Fruit fly (Drosophila melanogaster) whole organism, embryonic: ENCODE measurements around the gene nuf.

Source experiments
- CG10979 ChIP-seq: fragments of 200-800 bp; sonication (Bioruptor generic); optimal IDR thresholded peaks from 2 replicates; lab custom pipeline; 2018; ENCODE audit warnings: missing biosample characterization, mild to moderate bottlenecking, missing genetic modification characterization, moderate library complexity
- CG11504 ChIP-seq: fragments of 200-800 bp; sonication (Bioruptor generic); optimal IDR thresholded peaks from 3 replicates; lab custom pipeline; 2019; ENCODE audit warnings: missing biosample characterization, mild to moderate bottlenecking, missing genetic modification characterization, moderate library complexity
- CG1233 ChIP-seq: fragments of 200-800 bp; sonication (Bioruptor generic); optimal IDR thresholded peaks from 4 replicates; lab custom pipeline; 2018; ENCODE audit warnings: missing biosample characterization, mild to moderate bottlenecking, missing genetic modification characterization
- CG14710 ChIP-seq: fragments of 200-800 bp; sonication (Bioruptor generic); optimal IDR thresholded peaks from 3 replicates; lab custom pipeline; 2019; ENCODE audit warnings: missing biosample characterization, mild to moderate bottlenecking, missing genetic modification characterization, moderate library complexity
- CG15479 ChIP-seq: fragments of 200-800 bp; sonication (Bioruptor generic); optimal IDR thresholded peaks from 3 replicates; lab custom pipeline; 2019; ENCODE audit warnings: missing biosample characterization, mild to moderate bottlenecking, missing genetic modification characterization, moderate library complexity
- CG1603 ChIP-seq: fragments of 200-800 bp; sonication (Bioruptor generic); optimal IDR thresholded peaks from 2 replicates; lab custom pipeline; 2019; ENCODE audit warnings: missing biosample characterization, mild to moderate bottlenecking, missing genetic modification characterization, moderate library complexity
- CG31441 ChIP-seq: fragments of 200-800 bp; sonication (Bioruptor generic); IDR thresholded peaks from 2 replicates; pipeline ENCODE4 v1.3.6; 2022; ENCODE audit warnings: missing biosample characterization, missing genetic modification characterization
- CG33557 ChIP-seq: fragments of 200-800 bp; sonication (Bioruptor generic); optimal IDR thresholded peaks from 2 replicates; lab custom pipeline; 2019; ENCODE audit warnings: missing biosample characterization, mild to moderate bottlenecking, missing genetic modification characterization, moderate library complexity
- CG34422 ChIP-seq: fragments of 200-800 bp; sonication (Bioruptor generic); IDR thresholded peaks from 3 replicates; pipeline ENCODE4 v1.3.6; 2022; ENCODE audit warnings: missing biosample characterization, missing genetic modification characterization
- CG42726 ChIP-seq: fragments of 200-800 bp; sonication (Bioruptor generic); IDR thresholded peaks from 2 replicates; pipeline ENCODE4 v1.3.6; 2022; ENCODE audit warnings: missing biosample characterization, missing genetic modification characterization; ENCODE audit not compliant: partially characterized antibody
- CG4707 ChIP-seq: fragments of 200-800 bp; sonication (Bioruptor generic); optimal IDR thresholded peaks from 2 replicates; lab custom pipeline; 2018; ENCODE audit warnings: missing biosample characterization, mild to moderate bottlenecking, missing genetic modification characterization, moderate library complexity
- CG6689 ChIP-seq: fragments of 200-800 bp; sonication (Bioruptor generic); IDR thresholded peaks from 2 replicates; pipeline ENCODE4 v1.3.6; 2022; ENCODE audit warnings: missing biosample characterization, missing genetic modification characterization
- CG6813 ChIP-seq: fragments of 200-800 bp; sonication (Bioruptor generic); optimal IDR thresholded peaks from 2 replicates; lab custom pipeline; 2017; ENCODE audit warnings: missing biosample characterization, missing genetic modification characterization, mild to moderate bottlenecking, moderate library complexity, missing genetic modification reagents
- CG7839 ChIP-seq: fragments of 200-800 bp; sonication (Bioruptor generic); optimal IDR thresholded peaks from 3 replicates; lab custom pipeline; 2018; ENCODE audit warnings: missing biosample characterization, mild to moderate bottlenecking, missing genetic modification characterization, moderate library complexity
- CG8388 ChIP-seq: fragments of 200-800 bp; sonication (Bioruptor generic); optimal IDR thresholded peaks from 2 replicates; lab custom pipeline; 2019; ENCODE audit warnings: missing biosample characterization, mild to moderate bottlenecking, missing genetic modification characterization, moderate library complexity
- CG8924 ChIP-seq: fragments of 200-800 bp; optimal IDR thresholded peaks from 3 replicates; lab custom pipeline; 2019; ENCODE audit warnings: missing biosample characterization, mild to moderate bottlenecking, missing genetic modification characterization, moderate library complexity
- CoRest ChIP-seq: fragments of 200-800 bp; sonication (Bioruptor generic); optimal IDR thresholded peaks from 3 replicates; lab custom pipeline; 2018; ENCODE audit warnings: missing biosample characterization, mild to moderate bottlenecking, missing genetic modification characterization, moderate library complexity
- D ChIP-seq, 2 experiments: fragments of 200-800 bp in 1 of 2; fragments of >200 bp in 1 of 2; sonication (Bioruptor generic) in 1 of 2; optimal IDR thresholded peaks; 2 replicates in 1 of 2; 3 replicates in 1 of 2; lab custom pipeline; 2017; ENCODE audit warnings: mild to moderate bottlenecking in 1 of 2, missing biosample characterization in 1 of 2, missing genetic modification characterization in 1 of 2, missing genetic modification reagents in 1 of 2
- Elba2 ChIP-seq: fragments of 200-800 bp; sonication (Bioruptor generic); optimal IDR thresholded peaks from 3 replicates; lab custom pipeline; 2016; ENCODE audit warnings: missing biosample characterization, missing genetic modification characterization
- Hmr ChIP-seq: fragments of 200-800 bp; sonication (Bioruptor generic); optimal IDR thresholded peaks from 3 replicates; lab custom pipeline; 2017; ENCODE audit warnings: mild to moderate bottlenecking, missing biosample characterization, missing genetic modification reagents, missing genetic modification characterization
- Hr51 ChIP-seq, 2 experiments: fragments of 200-800 bp; sonication (Bioruptor generic); optimal IDR thresholded peaks; 2 replicates in 1 of 2; 3 replicates in 1 of 2; lab custom pipeline; 2016 to 2018; ENCODE audit warnings: missing biosample characterization in 2 of 2, missing genetic modification characterization in 2 of 2, mild to moderate bottlenecking in 1 of 2, moderate library complexity in 1 of 2
- Jarid2 ChIP-seq: fragments of 200-800 bp; sonication (Bioruptor generic); optimal IDR thresholded peaks from 3 replicates; lab custom pipeline; 2017; ENCODE audit warnings: mild to moderate bottlenecking, missing biosample characterization, missing genetic modification reagents, missing genetic modification characterization
- Kr ChIP-seq: fragments of 200-800 bp; sonication (Bioruptor generic); optimal IDR thresholded peaks from 2 replicates; lab custom pipeline; 2017; ENCODE audit warnings: missing biosample characterization, mild to moderate bottlenecking, missing genetic modification characterization
- Med ChIP-seq: fragments of 200-800 bp; sonication (Bioruptor generic); peaks from one replicate; lab custom pipeline; 2016; ENCODE audit warnings: missing biosample characterization, missing genetic modification characterization, mild to moderate bottlenecking, inconsistent platforms, moderate library complexity
- Sox102F ChIP-seq: fragments of 200-800 bp; sonication (Bioruptor generic); optimal IDR thresholded peaks from 2 replicates; lab custom pipeline; 2018; ENCODE audit warnings: missing biosample characterization, mild to moderate bottlenecking, missing genetic modification characterization, moderate library complexity
- Ssrp ChIP-seq: fragments of 200-800 bp; sonication (Bioruptor generic); optimal IDR thresholded peaks from 2 replicates; lab custom pipeline; 2018; ENCODE audit warnings: missing biosample characterization, mild to moderate bottlenecking, missing genetic modification characterization, moderate library complexity
- Usf ChIP-seq: fragments of 200-800 bp; sonication (Bioruptor generic); optimal IDR thresholded peaks from 2 replicates; lab custom pipeline; 2017; ENCODE audit warnings: missing genotype, missing biosample characterization, missing genetic modification characterization
- btn ChIP-seq: fragments of 200-800 bp; sonication (Bioruptor generic); optimal IDR thresholded peaks from 2 replicates; lab custom pipeline; 2016; ENCODE audit warnings: missing biosample characterization, missing genetic modification characterization
- ci ChIP-seq: fragments of 200-800 bp; sonication (Bioruptor generic); IDR thresholded peaks from 3 replicates; pipeline ENCODE4 v1.3.6; 2022; ENCODE audit warnings: missing biosample characterization, missing genetic modification characterization
- crol ChIP-seq: fragments of 200-800 bp; sonication (Bioruptor generic); IDR thresholded peaks from 2 replicates; pipeline ENCODE4 v1.3.6; 2022; ENCODE audit warnings: missing biosample characterization, missing genetic modification characterization
- dmrt11E ChIP-seq: fragments of 200-800 bp; sonication (Bioruptor generic); optimal IDR thresholded peaks from 3 replicates; lab custom pipeline; 2018; ENCODE audit warnings: missing biosample characterization, mild to moderate bottlenecking, missing genetic modification characterization, moderate library complexity
- esg ChIP-seq: fragments of 200-800 bp; sonication (Bioruptor generic); conservative IDR thresholded peaks from 2 replicates; pipeline ENCODE4 v1.3.6; 2022; ENCODE audit warnings: missing biosample characterization, missing genetic modification characterization
- fd64A ChIP-seq: fragments of 200-800 bp; sonication (Bioruptor generic); optimal IDR thresholded peaks from 3 replicates; lab custom pipeline; 2018; ENCODE audit warnings: missing biosample characterization, mild to moderate bottlenecking, missing genetic modification characterization
- fru ChIP-seq: fragments of >200 bp; optimal IDR thresholded peaks from 2 replicates; lab custom pipeline; 2017
- h ChIP-seq: fragments of >200 bp; optimal IDR thresholded peaks from 2 replicates; lab custom pipeline; 2017
- hth ChIP-seq: fragments of >200 bp; optimal IDR thresholded peaks from 2 replicates; lab custom pipeline; 2017; ENCODE audit warnings: inconsistent platforms
- insv ChIP-seq, 2 experiments: fragments of 200-800 bp; sonication (Bioruptor generic); optimal IDR thresholded peaks; 3 replicates each; lab custom pipeline; 2016 to 2018; ENCODE audit warnings: missing biosample characterization in 2 of 2, missing genetic modification characterization in 2 of 2
- kni ChIP-seq: fragments of 200-800 bp; sonication (Bioruptor generic); optimal IDR thresholded peaks from 3 replicates; lab custom pipeline; 2017; ENCODE audit warnings: mild to moderate bottlenecking, missing biosample characterization, missing genetic modification reagents, missing genetic modification characterization
- nau ChIP-seq: fragments of 200-800 bp; sonication (Bioruptor generic); optimal IDR thresholded peaks from 3 replicates; lab custom pipeline; 2017; ENCODE audit warnings: missing biosample characterization, mild to moderate bottlenecking, missing genetic modification characterization, missing genetic modification reagents
- nerfin-1 ChIP-seq: fragments of 200-800 bp; sonication (Bioruptor generic); optimal IDR thresholded peaks from 3 replicates; lab custom pipeline; 2019; ENCODE audit warnings: missing biosample characterization, mild to moderate bottlenecking, missing genetic modification characterization, moderate library complexity
- nmo ChIP-seq: fragments of 200-800 bp; sonication (Bioruptor generic); optimal IDR thresholded peaks from 2 replicates; lab custom pipeline; 2018; ENCODE audit warnings: missing biosample characterization, mild to moderate bottlenecking, missing genetic modification characterization, moderate library complexity
- onecut ChIP-seq: fragments of 200-800 bp; sonication (Bioruptor generic); IDR thresholded peaks from 2 replicates; pipeline ENCODE4 v1.3.6; 2022; ENCODE audit warnings: missing biosample characterization, missing genetic modification characterization
- rib ChIP-seq: fragments of 200-800 bp; sonication (Bioruptor generic); IDR thresholded peaks from 2 replicates; pipeline ENCODE4 v1.3.6; 2022; ENCODE audit warnings: missing biosample characterization, missing genetic modification characterization
- tap ChIP-seq: fragments of 200-800 bp; optimal IDR thresholded peaks from 3 replicates; lab custom pipeline; 2019; ENCODE audit warnings: missing biosample characterization, mild to moderate bottlenecking, missing genetic modification characterization, moderate library complexity
- tll ChIP-seq, 2 experiments: fragments of 200-800 bp in 1 of 2; fragments of >200 bp in 1 of 2; sonication (Bioruptor generic) in 1 of 2; optimal IDR thresholded peaks; 2 replicates each; lab custom pipeline; 2017 to 2019; ENCODE audit warnings: missing biosample characterization in 2 of 2, missing genetic modification characterization in 2 of 2, mild to moderate bottlenecking in 1 of 2, moderate library complexity in 1 of 2
- twi ChIP-seq: fragments of 200-800 bp; optimal IDR thresholded peaks from 2 replicates; lab custom pipeline; 2019; ENCODE audit warnings: missing biosample characterization, mild to moderate bottlenecking, missing genetic modification characterization, moderate library complexity
- zen ChIP-seq: fragments of 200-800 bp; sonication (Bioruptor generic); optimal IDR thresholded peaks from 3 replicates; lab custom pipeline; 2018; ENCODE audit warnings: missing biosample characterization, mild to moderate bottlenecking, missing genetic modification characterization, moderate library complexity

Gene nuf

dm6 chr3L:14191476-14191752, 744 bp downstream of the nuf start:
- no peak for TF ChIP-seq esg (GFP tag; lab: Robert Waterston, UW)
- TF ChIP-seq Elba2 (GFP tag; lab: Kevin White, UChicago), result peak; percentile 94
- peak; percentile 14; the same call in 1 of the 3 replicates for TF ChIP-seq CG34422 (GFP tag; lab: Robert Waterston, UW)
- TF ChIP-seq insv (GFP tag; optimal IDR thresholded peaks at IDR 0.05; lab: Kevin White, UChicago), result peak in 1 of 2 experiments; percentile 81
- TF ChIP-seq h (lab: Kevin White, UChicago), result no peak
- no peak for TF ChIP-seq CG6689 (GFP tag; lab: Robert Waterston, UW)
- TF ChIP-seq rib, result 0 out of 2 replicates have a peak, but pooled peaks have one; percentile 50
- TF ChIP-seq CG15479, result peak; percentile 5
- TF ChIP-seq Usf (GFP tag; lab: Kevin White, UChicago), result no peak

dm6 chr3L:14193962-14194503, 3.4 kb downstream of the nuf start:
- peak; percentile 3 for TF ChIP-seq nau (GFP tag; lab: Kevin White, UChicago)
- TF ChIP-seq CG1603 (tag; lab: Kevin White, UChicago), result peak; percentile 36
- no peak for TF ChIP-seq nerfin-1 (tag; lab: Kevin White, UChicago)
- TF ChIP-seq CG31441 (GFP tag; lab: Robert Waterston, UW), result peak; percentile 50; the same call in 1 of the 2 replicates
- TF ChIP-seq CG8924, result peak; percentile 27
- peak; percentile 45 for TF ChIP-seq CG14710
- peak; percentile 33 for TF ChIP-seq CG6813 (GFP tag; lab: Kevin White, UChicago)
- peak in 1 of 2 experiments; percentile 40 for TF ChIP-seq tll (GFP tag; optimal IDR thresholded peaks at IDR 0.05; lab: Kevin White, UChicago)
- peak; percentile 29 for TF ChIP-seq CG7839 (tag; lab: Kevin White, UChicago)
- no peak for TF ChIP-seq hth (lab: Kevin White, UChicago)
- no peak for TF ChIP-seq Jarid2
- TF ChIP-seq fru (lab: Kevin White, UChicago), result no peak
- peak; percentile 60 for TF ChIP-seq fd64A (GFP tag; lab: Kevin White, UChicago)
- peak in 1 of 2 experiments; percentile 47 for TF ChIP-seq Hr51 (GFP tag; optimal IDR thresholded peaks at IDR 0.05; lab: Kevin White, UChicago)
- TF ChIP-seq ci (GFP tag; lab: Robert Waterston, UW), result peak; percentile 14; the same call in 1 of the 3 replicates
- TF ChIP-seq Sox102F (GFP tag; lab: Kevin White, UChicago), result peak; percentile 10
- peak; percentile 7; the same call in 1 of the 2 replicates for TF ChIP-seq onecut (GFP tag; lab: Robert Waterston, UW)
- TF ChIP-seq CG42726, result 0 out of 2 replicates have a peak, but pooled peaks have one; percentile 22
- TF ChIP-seq twi (tag; lab: Kevin White, UChicago), result peak; percentile 95
- peak; percentile 27 for TF ChIP-seq CG1233 (GFP tag; lab: Kevin White, UChicago)
- no peak for TF ChIP-seq btn (GFP tag; lab: Kevin White, UChicago)
- peak; percentile 13 for TF ChIP-seq Ssrp (tag; lab: Kevin White, UChicago)
- peak; percentile 40 for TF ChIP-seq tap (tag; lab: Kevin White, UChicago)
- peak; percentile 28 for TF ChIP-seq CG4707
- TF ChIP-seq dmrt11E, result peak; percentile 36
- peak; percentile 26 for TF ChIP-seq Med
- no peak for TF ChIP-seq D (optimal IDR thresholded peaks at IDR 0.05; lab: Kevin White, UChicago)
- TF ChIP-seq D (GFP tag; optimal IDR thresholded peaks at IDR 0.05; lab: Kevin White, UChicago), result peak; percentile 41
- TF ChIP-seq Hmr (GFP tag; lab: Kevin White, UChicago), result no peak
- TF ChIP-seq CG8388 (GFP tag; lab: Kevin White, UChicago), result peak; percentile 59
- TF ChIP-seq CG11504 (tag; lab: Kevin White, UChicago), result peak; percentile 43
- peak; percentile 14 for TF ChIP-seq CoRest (tag; lab: Kevin White, UChicago)
- TF ChIP-seq zen (tag; lab: Kevin White, UChicago), result peak; percentile 19
- TF ChIP-seq CG33557 (GFP tag; lab: Kevin White, UChicago), result peak; percentile 24
- TF ChIP-seq Kr (GFP tag; lab: Kevin White, UChicago), result peak; percentile 70
- TF ChIP-seq CG10979 (tag; lab: Kevin White, UChicago), result peak; percentile 36
- TF ChIP-seq crol (GFP tag; lab: Robert Waterston, UW), result peak; percentile 53; the same call in 1 of the 2 replicates
- TF ChIP-seq nmo, result peak; percentile 28
- peak; percentile 45 for TF ChIP-seq kni (GFP tag; lab: Kevin White, UChicago)
